Fruit fly (Drosophila melanogaster): ENCODE results near the gene CG6071.

Gene CG6071

dm6 chr3L:11680298-11680697 is 34.5 kb upstream of the CG6071 start, which contains the start of gene CG32085 (continued):
- TF ChIP-seq pum (GFP tag; optimal IDR thresholded peaks at IDR 0.05) (peak; percentile 52), CG12942 (GFP tag; optimal IDR thresholded peaks at IDR 0.05) (peak; percentile 15), CG31441 (GFP tag; IDR thresholded peaks at IDR 0.05) (peak; percentile 24; the same call in 1 of the 2 replicates), bab2 (GFP tag; optimal IDR thresholded peaks at IDR 0.05) (peak; percentile 33), Pdp1 (GFP tag; optimal IDR thresholded peaks at IDR 0.05) (peak; percentile 31 to 53), CG7745 (tag; optimal IDR thresholded peaks at IDR 0.05) (no peak), Gug (GFP tag; IDR thresholded peaks at IDR 0.05) (peak; percentile 90), Sry-β (GFP tag; optimal IDR thresholded peaks at IDR 0.05) (no peak), Atf3 (GFP tag; optimal IDR thresholded peaks at IDR 0.05) (peak; percentile 21), lov (optimal IDR thresholded peaks at IDR 0.05) (no peak), lov (GFP tag; IDR thresholded peaks at IDR 0.05) (no peak), bbx (GFP tag; IDR thresholded peaks at IDR 0.05; ENCODE audit: partially characterized antibody) (no peak), CG17385 (GFP tag; optimal IDR thresholded peaks at IDR 0.05) (peak; percentile 27), CG15514 (GFP tag; optimal IDR thresholded peaks at IDR 0.05) (peak; percentile 81), her (GFP tag; optimal IDR thresholded peaks at IDR 0.05) (peak; percentile 78), CG6854 (GFP tag; optimal IDR thresholded peaks at IDR 0.05) (no peak), zfh2 (GFP tag; optimal IDR thresholded peaks at IDR 0.05) (peak; percentile 71), CG10979 (tag; optimal IDR thresholded peaks at IDR 0.05) (peak; percentile 31), CG6175 (GFP tag; IDR thresholded peaks at IDR 0.05) (peak; percentile 66; the same call in 1 of the 3 replicates), HLH54F (GFP tag; optimal IDR thresholded peaks at IDR 0.05) (peak; percentile 54), Dbx (GFP tag; IDR thresholded peaks at IDR 0.05) (peak; percentile 82; the same call in 2 of the 3 replicates), Hr51 (GFP tag; optimal IDR thresholded peaks at IDR 0.05) (peak; percentile 22 to 33), HmgD (GFP tag; optimal IDR thresholded peaks at IDR 0.05) (no peak), ab (GFP tag; optimal IDR thresholded peaks at IDR 0.05) (no peak), CG11247 (GFP tag; IDR thresholded peaks at IDR 0.05) (peak; percentile 77), Max (GFP tag; optimal IDR thresholded peaks at IDR 0.05) (no peak), CG8478 (optimal IDR thresholded peaks at IDR 0.05) (no peak), hth (optimal IDR thresholded peaks at IDR 0.05) (no peak), dimm (GFP tag; IDR thresholded peaks at IDR 0.05) (no peak), lmd (GFP tag; IDR thresholded peaks at IDR 0.05) (peak; percentile 72; the same call in 1 of the 2 replicates), CG5245 (GFP tag; optimal IDR thresholded peaks at IDR 0.05) (peak; percentile 69), ranshi (GFP tag; IDR thresholded peaks at IDR 0.05) (peak; percentile 72), CG11085 (GFP tag; IDR thresholded peaks at IDR 0.05) (no peak), Hand (GFP tag; optimal IDR thresholded peaks at IDR 0.05) (peak; percentile 62), Lhr (GFP tag; optimal IDR thresholded peaks at IDR 0.05) (no peak), CG9437 (GFP tag; optimal IDR thresholded peaks at IDR 0.05) (no peak), D19B (GFP tag; optimal IDR thresholded peaks at IDR 0.05) (no peak), CG2116 (GFP tag; optimal IDR thresholded peaks at IDR 0.05) (no peak), B-H1 (GFP tag; IDR thresholded peaks at IDR 0.05) (peak; percentile 49; the same call in 2 of the 3 replicates), CG7372 (GFP tag; IDR thresholded peaks at IDR 0.05) (peak; percentile 37; the same call in 1 of the 2 replicates), CG7271 (tag; optimal IDR thresholded peaks at IDR 0.05) (no peak), tup (GFP tag; optimal IDR thresholded peaks at IDR 0.05) (peak; percentile 27), Lim3 (GFP tag; IDR thresholded peaks at IDR 0.05) (no peak), CG3163 (GFP tag; optimal IDR thresholded peaks at IDR 0.05) (peak; percentile 17), YL-1 (GFP tag; optimal IDR thresholded peaks at IDR 0.05) (no peak), CG7928 (GFP tag; optimal IDR thresholded peaks at IDR 0.05) (peak; percentile 16), Drgx (GFP tag; IDR thresholded peaks at IDR 0.05) (peak; percentile 75), Nf-YA (GFP tag; IDR thresholded peaks at IDR 0.05) (no peak), nom (GFP tag; optimal IDR thresholded peaks at IDR 0.05) (no peak), vfl (GFP tag; optimal IDR thresholded peaks at IDR 0.05) (peak; percentile 24), sens (GFP tag) (peak; percentile 83), CG17829 (tag; optimal IDR thresholded peaks at IDR 0.05) (peak; percentile 35)
